Worm (Caenorhabditis elegans): ENCODE data around the gene F57G9.3.

DNA sequence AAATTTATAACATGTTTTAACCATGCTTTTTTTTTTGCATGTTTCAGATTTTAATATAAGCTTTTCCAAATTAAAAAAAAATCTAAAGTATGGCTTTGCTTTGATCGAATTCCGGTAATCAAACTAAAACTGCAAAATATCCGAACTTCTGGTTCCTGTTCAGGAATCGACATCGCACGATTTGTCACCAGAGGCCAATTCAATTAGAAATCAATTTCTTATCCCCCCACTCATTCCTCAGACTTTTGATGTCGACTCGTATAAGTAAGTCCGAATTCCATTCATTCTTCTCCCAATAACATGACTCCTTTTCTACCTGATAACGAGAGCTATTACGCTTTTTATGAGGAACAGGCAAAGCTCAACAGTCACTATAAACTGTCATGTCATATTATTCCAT, 38.2 kb upstream of the F57G9.3 start, which contains the start of gene srh-27:
- TF ChIP-seq nhr-11 (tag; optimal IDR thresholded peaks at IDR 0.05), result no peak
- TF ChIP-seq ama-1 (optimal IDR thresholded peaks at IDR 0.05), result no peak
- no peak for TF ChIP-seq jun-1 (tag; optimal IDR thresholded peaks at IDR 0.05)
- TF ChIP-seq R02D3.7 (tag; optimal IDR thresholded peaks at IDR 0.05), result no peak
- TF ChIP-seq nhr-67 (tag; optimal IDR thresholded peaks at IDR 0.05), result no peak
- TF ChIP-seq nhr-23 (tag; optimal IDR thresholded peaks at IDR 0.05), result no peak

All from whole organism, L3 larva.